Worm (Caenorhabditis elegans) whole organism, L1 larva: ENCODE measurements around the gene nob-1.

Experiments
- C34B4.2 ChIP-seq: sonication (generic microtip); optimal IDR thresholded peaks from 2 replicates; lab custom pipeline; 2017; ENCODE audit warnings: mild to moderate bottlenecking, missing genetic modification characterization, missing compliant biosample characterization
- Y116A8C.19 ChIP-seq: sonication (generic microtip); optimal IDR thresholded peaks from 2 replicates; lab custom pipeline; 2016; ENCODE audit warnings: missing compliant biosample characterization, missing genetic modification characterization, borderline replicate concordance
- ces-1 ChIP-seq: fragments of 150-350 bp; optimal IDR thresholded peaks from 2 replicates; lab custom pipeline; 2014; ENCODE audit warnings: missing biosample characterization, missing genetic modification reagents, missing genetic modification characterization
- efl-1 ChIP-seq, 4 experiments: fragments of 150-350 bp; optimal IDR thresholded peaks in 3 of 4; peaks in 1 of 4; 1 replicate in 1 of 4; 2 replicates in 3 of 4; lab custom pipeline; 2014; ENCODE audit warnings: missing biosample characterization in 2 of 4, missing genetic modification characterization in 2 of 4, missing genetic modification reagents in 2 of 4
- ets-5 ChIP-seq: fragments of 200-800 bp; sonication (Bioruptor generic); IDR thresholded peaks from 2 replicates; pipeline ENCODE4 v1.3.6; 2022; ENCODE audit warnings: missing genetic modification characterization, missing compliant biosample characterization
- irx-1 ChIP-seq: sonication (generic microtip); optimal IDR thresholded peaks from 2 replicates; lab custom pipeline; 2016; ENCODE audit warnings: missing genetic modification characterization, missing compliant biosample characterization
- jun-1 ChIP-seq: fragments of 150-350 bp; optimal IDR thresholded peaks from 2 replicates; lab custom pipeline; 2014; ENCODE audit warnings: missing biosample characterization, missing genetic modification reagents, missing genetic modification characterization
- lir-3 ChIP-seq: sonication (generic microtip); optimal IDR thresholded peaks from 2 replicates; lab custom pipeline; 2016; ENCODE audit warnings: mild to moderate bottlenecking, missing genetic modification characterization, moderate library complexity, missing compliant biosample characterization; ENCODE audit not compliant: poor library complexity
- lsy-2 ChIP-seq, 2 experiments: fragments of 150-350 bp; optimal IDR thresholded peaks; 2 replicates each; lab custom pipeline; 2014; ENCODE audit warnings: missing biosample characterization in 2 of 2, missing genetic modification characterization in 2 of 2
- mdl-1 ChIP-seq, 2 experiments: fragments of 150-350 bp; optimal IDR thresholded peaks; 2 replicates each; lab custom pipeline; 2014 to 2017; ENCODE audit warnings: missing biosample characterization in 2 of 2, missing genetic modification characterization in 2 of 2, inconsistent platforms in 1 of 2
- mep-1 ChIP-seq: fragments of 150-350 bp; optimal IDR thresholded peaks from 2 replicates; lab custom pipeline; 2014; ENCODE audit warnings: missing biosample characterization, missing genetic modification characterization
- nhr-11 ChIP-seq: fragments of 150-350 bp; optimal IDR thresholded peaks from 2 replicates; lab custom pipeline; 2014; ENCODE audit warnings: missing biosample characterization, missing genetic modification characterization
- nhr-20 ChIP-seq: sonication (generic microtip); optimal IDR thresholded peaks from 2 replicates; lab custom pipeline; 2016; ENCODE audit warnings: mild to moderate bottlenecking, missing genetic modification characterization, missing compliant biosample characterization
- nhr-237 ChIP-seq: fragments of 150-350 bp; optimal IDR thresholded peaks from 2 replicates; lab custom pipeline; 2014; ENCODE audit warnings: missing biosample characterization, missing genetic modification characterization
- nhr-28 ChIP-seq: fragments of 150-350 bp; optimal IDR thresholded peaks from 2 replicates; lab custom pipeline; 2014; ENCODE audit warnings: missing biosample characterization, missing genetic modification characterization
- nhr-47 ChIP-seq: sonication (generic microtip); optimal IDR thresholded peaks from 2 replicates; lab custom pipeline; 2016; ENCODE audit warnings: mild to moderate bottlenecking, missing genetic modification characterization, moderate library complexity, missing compliant biosample characterization
- nhr-77 ChIP-seq: fragments of 150-350 bp; optimal IDR thresholded peaks from 2 replicates; lab custom pipeline; 2014; ENCODE audit warnings: missing biosample characterization, missing genetic modification characterization
- nhr-85 ChIP-seq: sonication (generic microtip); peaks from one replicate; lab custom pipeline; 2016; ENCODE audit warnings: missing genetic modification characterization, inconsistent platforms, missing compliant biosample characterization
- nhr-90 ChIP-seq: sonication (generic microtip); optimal IDR thresholded peaks from 2 replicates; lab custom pipeline; 2016; ENCODE audit warnings: mild to moderate bottlenecking, missing genetic modification characterization, missing compliant biosample characterization; ENCODE audit not compliant: poor library complexity
- pax-3 ChIP-seq: fragments of 200-800 bp; sonication (Bioruptor generic); optimal IDR thresholded peaks from 2 replicates; lab custom pipeline; 2018; ENCODE audit warnings: mild to moderate bottlenecking, missing genetic modification characterization, moderate library complexity, missing compliant biosample characterization
- skn-1 ChIP-seq: fragments of 150-350 bp; optimal IDR thresholded peaks from 2 replicates; lab custom pipeline; 2014; ENCODE audit warnings: missing biosample characterization, missing genetic modification characterization
- snpc-4 ChIP-seq: fragments of 150-350 bp; optimal IDR thresholded peaks from 2 replicates; lab custom pipeline; 2014; ENCODE audit warnings: missing biosample characterization, missing genetic modification characterization
- snu-23 ChIP-seq: sonication (generic microtip); optimal IDR thresholded peaks from 2 replicates; lab custom pipeline; 2016; ENCODE audit warnings: missing genetic modification characterization, missing compliant biosample characterization
- sox-4 ChIP-seq: sonication (generic microtip); optimal IDR thresholded peaks from 2 replicates; lab custom pipeline; 2016; ENCODE audit warnings: missing genetic modification characterization, missing compliant biosample characterization
- sup-37 ChIP-seq: fragments of 200-800 bp; sonication (Bioruptor generic); optimal IDR thresholded peaks from 2 replicates; lab custom pipeline; 2018; ENCODE audit warnings: mild to moderate bottlenecking, missing genetic modification characterization, missing compliant biosample characterization
- swsn-7 ChIP-seq: sonication (generic microtip); optimal IDR thresholded peaks from 2 replicates; lab custom pipeline; 2016; ENCODE audit warnings: missing genetic modification characterization, missing compliant biosample characterization
- tbx-2 ChIP-seq: sonication (generic microtip); optimal IDR thresholded peaks from 2 replicates; lab custom pipeline; 2016; ENCODE audit warnings: missing genetic modification characterization, missing compliant biosample characterization
- unc-62 ChIP-seq: fragments of 150-350 bp; optimal IDR thresholded peaks from 2 replicates; lab custom pipeline; 2014; ENCODE audit warnings: missing biosample characterization, missing genetic modification reagents, missing genetic modification characterization
- unc-86 ChIP-seq: sonication (generic microtip); optimal IDR thresholded peaks from 2 replicates; lab custom pipeline; 2016; ENCODE audit warnings: missing genetic modification characterization, missing compliant biosample characterization
- unc-98 ChIP-seq: fragments of 200-800 bp; sonication (Bioruptor generic); IDR thresholded peaks from 2 replicates; pipeline ENCODE4 v1.3.6; 2022; ENCODE audit warnings: missing genetic modification characterization, missing compliant biosample characterization
- zag-1 ChIP-seq: fragments of 150-350 bp; optimal IDR thresholded peaks from 2 replicates; lab custom pipeline; 2014; ENCODE audit warnings: missing biosample characterization, missing genetic modification characterization
- zip-4 ChIP-seq: fragments of 200-800 bp; sonication (Bioruptor generic); optimal IDR thresholded peaks from 2 replicates; lab custom pipeline; 2018; ENCODE audit warnings: mild to moderate bottlenecking, missing genetic modification characterization, moderate library complexity, missing compliant biosample characterization

Gene nob-1

ce11 chrIII:12121177-12121576 is 37.1 kb upstream of the nob-1 start:
- TF ChIP-seq irx-1 (tag; lab: Kevin White, UChicago), result no peak
- TF ChIP-seq unc-86 (tag; lab: Kevin White, UChicago), result no peak
- TF ChIP-seq zip-4 (GFP tag; lab: Kevin White, UChicago), result no peak
- no peak for TF ChIP-seq mep-1 (tag; lab: Kevin White, UChicago)
- TF ChIP-seq tbx-2 (tag; lab: Kevin White, UChicago), result no peak
- no peak for TF ChIP-seq lir-3 (tag; lab: Kevin White, UChicago)
- TF ChIP-seq, all 84 proteins: peak for 0

DNA sequence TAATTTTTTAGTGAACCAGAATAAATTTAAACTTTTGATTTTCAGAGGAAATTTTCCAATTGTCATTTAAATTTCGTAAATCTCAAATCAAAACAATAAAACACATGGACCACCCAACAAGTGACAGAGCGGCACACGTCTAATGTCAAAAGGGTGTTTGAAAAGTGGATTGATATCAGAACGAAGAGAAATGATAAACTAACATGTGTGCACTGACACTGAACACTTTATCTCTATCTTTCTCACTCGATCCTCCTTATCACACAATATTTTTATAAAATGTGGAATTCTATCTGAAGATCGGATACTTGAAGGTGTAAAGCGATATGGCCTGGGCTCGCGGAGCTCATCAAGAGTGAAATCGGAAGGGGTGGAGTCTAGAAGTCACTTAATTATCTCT is 35.5 kb upstream of the nob-1 start:
- no peak for TF ChIP-seq sox-4
- TF ChIP-seq swsn-7 (tag; lab: Kevin White, UChicago), result no peak
- no peak for TF ChIP-seq efl-1 (optimal IDR thresholded peaks at IDR 0.05; lab: Kevin White, UChicago)
- TF ChIP-seq efl-1 (GFP tag; optimal IDR thresholded peaks at IDR 0.05 in 1 of 2; lab: Kevin White, UChicago), result no peak
- no peak for TF ChIP-seq snu-23
- TF ChIP-seq nhr-47 (tag; lab: Kevin White, UChicago), result no peak
- no peak for TF ChIP-seq tbx-2 (tag; lab: Kevin White, UChicago)
- TF ChIP-seq sup-37 (GFP tag; lab: Kevin White, UChicago), result no peak
- TF ChIP-seq nhr-11 (tag; lab: Kevin White, UChicago), result no peak
- TF ChIP-seq nhr-237 (tag; lab: Kevin White, UChicago), result no peak
- no peak for TF ChIP-seq lsy-2 (tag; optimal IDR thresholded peaks at IDR 0.05; lab: Kevin White, UChicago)
- no peak for TF ChIP-seq nhr-77 (tag; lab: Kevin White, UChicago)
- TF ChIP-seq ets-5 (GFP tag; lab: Robert Waterston, UW), result no peak
- no peak for TF ChIP-seq Y116A8C.19 (tag; lab: Kevin White, UChicago)
- no peak for TF ChIP-seq ces-1 (GFP tag; lab: Kevin White, UChicago)
- TF ChIP-seq nhr-90, result no peak
- no peak for TF ChIP-seq unc-98

DNA sequence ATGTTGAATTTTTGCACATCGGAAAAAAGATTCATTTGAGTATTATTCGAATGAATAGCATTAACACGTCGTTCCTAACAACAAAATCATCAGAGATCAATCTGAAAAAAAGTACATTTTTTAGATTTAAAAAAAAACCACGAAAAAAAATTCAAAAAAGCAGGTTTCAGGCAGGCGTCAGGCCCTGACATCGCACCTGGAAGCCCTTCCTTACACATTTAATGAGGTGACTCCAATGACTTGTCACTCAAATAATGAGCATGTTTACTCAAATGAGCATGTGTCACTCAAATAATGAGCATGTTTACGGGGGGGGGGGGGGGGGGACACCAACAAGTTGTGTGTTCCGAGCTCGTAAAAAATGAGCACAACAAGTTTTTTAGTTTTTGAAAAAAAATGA is 34.3 kb upstream of the nob-1 start, which contains the start of gene lron-12:
lron-12 (minus strand) TSS at position 101 of the 400 bp plus-strand sequence.
- TF ChIP-seq mdl-1 (tag; optimal IDR thresholded peaks at IDR 0.05; lab: Kevin White, UChicago) (no peak), lir-3 (tag; lab: Kevin White, UChicago) (no peak), snpc-4 (tag; lab: Kevin White, UChicago) (no peak), efl-1 (optimal IDR thresholded peaks at IDR 0.05; lab: Kevin White, UChicago) (no peak), efl-1 (GFP tag; optimal IDR thresholded peaks at IDR 0.05 in 1 of 2; lab: Kevin White, UChicago) (peak in 1 of 2 experiments; percentile 6), zag-1 (tag; lab: Kevin White, UChicago) (no peak), C34B4.2 (tag; lab: Kevin White, UChicago) (no peak), pax-3 (tag; lab: Kevin White, UChicago) (no peak), nhr-85 (tag; lab: Kevin White, UChicago) (no peak)

ce11 chrIII:12107441-12107840 is 23.3 kb upstream of the nob-1 start, which contains the start of the genes cest-12 and lonp-2:
Gene cest-12, minus strand, starts transcription at chrIII:12107541.
Gene lonp-2, plus strand, starts transcription at chrIII:12107774.
- TF ChIP-seq Y116A8C.19 (tag; lab: Kevin White, UChicago) (no peak), unc-62 (GFP tag; lab: Kevin White, UChicago) (no peak), lir-3 (tag; lab: Kevin White, UChicago) (no peak), jun-1 (tag; lab: Kevin White, UChicago) (no peak), skn-1 (no peak), nhr-28 (tag; lab: Kevin White, UChicago) (no peak), efl-1 (optimal IDR thresholded peaks at IDR 0.05; lab: Kevin White, UChicago) (no peak), efl-1 (GFP tag; optimal IDR thresholded peaks at IDR 0.05 in 1 of 2; lab: Kevin White, UChicago) (peak in 1 of 2 experiments; percentile 36), mdl-1 (tag; optimal IDR thresholded peaks at IDR 0.05; lab: Kevin White, UChicago) (no peak), pax-3 (tag; lab: Kevin White, UChicago) (no peak), nhr-20 (tag; lab: Kevin White, UChicago) (peak; percentile 20), nhr-47 (tag; lab: Kevin White, UChicago) (no peak), nhr-77 (tag; lab: Kevin White, UChicago) (no peak)
